Fruit fly (Drosophila melanogaster) whole organism, embryonic: Measurements from ENCODE around the gene CG7320.

Source experiments
- ATbp ChIP-seq: fragments of 200-800 bp; sonication (Bioruptor generic); optimal IDR thresholded peaks from 2 replicates; lab custom pipeline; 2017; ENCODE audit warnings: missing biosample characterization, mild to moderate bottlenecking, missing genetic modification characterization, missing genetic modification reagents
- B-H2 ChIP-seq: fragments of 200-800 bp; sonication (Bioruptor generic); optimal IDR thresholded peaks from 2 replicates; lab custom pipeline; 2018; ENCODE audit warnings: missing biosample characterization, mild to moderate bottlenecking, missing genetic modification characterization
- CG10321 ChIP-seq: fragments of 200-800 bp; sonication (Bioruptor generic); IDR thresholded peaks from 2 replicates; pipeline ENCODE4 v1.3.6; 2022; ENCODE audit warnings: missing biosample characterization, missing genetic modification characterization
- CG11398 ChIP-seq: fragments of 200-800 bp; sonication (Bioruptor generic); optimal IDR thresholded peaks from 2 replicates; lab custom pipeline; 2016; ENCODE audit warnings: missing biosample characterization, missing genetic modification characterization
- CG11504 ChIP-seq: fragments of 200-800 bp; sonication (Bioruptor generic); optimal IDR thresholded peaks from 3 replicates; lab custom pipeline; 2019; ENCODE audit warnings: missing biosample characterization, mild to moderate bottlenecking, missing genetic modification characterization, moderate library complexity
- CG13424 ChIP-seq: fragments of 200-800 bp; sonication (Bioruptor generic); optimal IDR thresholded peaks from 2 replicates; lab custom pipeline; 2019; ENCODE audit warnings: missing biosample characterization, mild to moderate bottlenecking, missing genetic modification characterization, moderate library complexity
- CG16815 ChIP-seq: fragments of 200-800 bp; sonication (Bioruptor generic); optimal IDR thresholded peaks from 3 replicates; lab custom pipeline; 2017; ENCODE audit warnings: missing biosample characterization, mild to moderate bottlenecking, missing genetic modification characterization
- CG18599 ChIP-seq: fragments of 200-800 bp; sonication (Bioruptor generic); optimal IDR thresholded peaks from 3 replicates; lab custom pipeline; 2017; ENCODE audit warnings: missing biosample characterization, missing genetic modification characterization, mild to moderate bottlenecking, moderate library complexity, missing genetic modification reagents
- CG3838 ChIP-seq: fragments of 200-800 bp; sonication (Bioruptor generic); optimal IDR thresholded peaks from 3 replicates; lab custom pipeline; 2016; ENCODE audit warnings: missing biosample characterization, missing genetic modification characterization
- CG42726 ChIP-seq: fragments of 200-800 bp; sonication (Bioruptor generic); IDR thresholded peaks from 2 replicates; pipeline ENCODE4 v1.3.6; 2022; ENCODE audit warnings: missing biosample characterization, missing genetic modification characterization; ENCODE audit not compliant: partially characterized antibody
- CG4707 ChIP-seq: fragments of 200-800 bp; sonication (Bioruptor generic); optimal IDR thresholded peaks from 2 replicates; lab custom pipeline; 2018; ENCODE audit warnings: missing biosample characterization, mild to moderate bottlenecking, missing genetic modification characterization, moderate library complexity
- CG4730 ChIP-seq: fragments of 200-800 bp; sonication (Bioruptor generic); IDR thresholded peaks from 2 replicates; pipeline ENCODE4 v1.3.6; 2022; ENCODE audit warnings: missing biosample characterization, missing genetic modification characterization
- CG9727 ChIP-seq: fragments of 200-800 bp; sonication (Bioruptor generic); optimal IDR thresholded peaks from 3 replicates; lab custom pipeline; 2017; ENCODE audit warnings: missing biosample characterization, mild to moderate bottlenecking, missing genetic modification characterization
- CoRest ChIP-seq: fragments of 200-800 bp; sonication (Bioruptor generic); optimal IDR thresholded peaks from 3 replicates; lab custom pipeline; 2018; ENCODE audit warnings: missing biosample characterization, mild to moderate bottlenecking, missing genetic modification characterization, moderate library complexity
- Hr3 ChIP-seq: fragments of 200-800 bp; sonication (Bioruptor generic); optimal IDR thresholded peaks from 3 replicates; lab custom pipeline; 2016; ENCODE audit warnings: missing biosample characterization, missing genetic modification characterization
- Lpt ChIP-seq: fragments of >200 bp; optimal IDR thresholded peaks from 2 replicates; lab custom pipeline; 2018; ENCODE audit warnings: missing biosample characterization, missing genetic modification characterization
- Max ChIP-seq: fragments of 200-800 bp; sonication (Bioruptor generic); optimal IDR thresholded peaks from 2 replicates; lab custom pipeline; 2016; ENCODE audit warnings: missing biosample characterization, mild to moderate bottlenecking, missing genetic modification characterization
- PHDP ChIP-seq: fragments of 200-800 bp; sonication (Bioruptor generic); optimal IDR thresholded peaks from 3 replicates; lab custom pipeline; 2018; ENCODE audit warnings: missing biosample characterization, mild to moderate bottlenecking, missing genetic modification characterization, moderate library complexity
- Tbp ChIP-seq: fragments of >200 bp; optimal IDR thresholded peaks from 2 replicates; lab custom pipeline; 2018; ENCODE audit warnings: missing biosample characterization, missing genetic modification characterization
- Vsx1 ChIP-seq: fragments of 200-800 bp; sonication (Bioruptor generic); optimal IDR thresholded peaks from 2 replicates; lab custom pipeline; 2017; ENCODE audit warnings: missing biosample characterization, mild to moderate bottlenecking, missing genetic modification characterization, missing genetic modification reagents
- amos ChIP-seq: fragments of 200-800 bp; sonication (Bioruptor generic); IDR thresholded peaks from 2 replicates; pipeline ENCODE4 v1.3.6; 2022; ENCODE audit warnings: missing biosample characterization, missing genetic modification characterization; ENCODE audit not compliant: partially characterized antibody
- bab2 ChIP-seq: fragments of 200-800 bp; sonication (Bioruptor generic); optimal IDR thresholded peaks from 2 replicates; lab custom pipeline; 2016; ENCODE audit warnings: missing biosample characterization, missing genetic modification characterization
- cad ChIP-seq: fragments of >200 bp; optimal IDR thresholded peaks from 2 replicates; lab custom pipeline; 2017; ENCODE audit warnings: missing biosample characterization, missing genetic modification characterization
- chn ChIP-seq: fragments of 200-800 bp; sonication (Bioruptor generic); optimal IDR thresholded peaks from 2 replicates; lab custom pipeline; 2016; ENCODE audit warnings: missing biosample characterization, missing genetic modification characterization
- emc ChIP-seq: fragments of 200-800 bp; sonication (Bioruptor generic); optimal IDR thresholded peaks from 2 replicates; lab custom pipeline; 2016; ENCODE audit warnings: missing biosample characterization, missing genetic modification characterization
- ems ChIP-seq: fragments of 200-800 bp; sonication (Bioruptor generic); optimal IDR thresholded peaks from 3 replicates; lab custom pipeline; 2016; ENCODE audit warnings: missing biosample characterization, missing genetic modification characterization
- ewg ChIP-seq: fragments of 200-800 bp; sonication (Bioruptor generic); optimal IDR thresholded peaks from 3 replicates; lab custom pipeline; 2017; ENCODE audit warnings: mild to moderate bottlenecking, missing biosample characterization, missing genetic modification reagents, missing genetic modification characterization
- grn ChIP-seq: fragments of 200-800 bp; sonication (Bioruptor generic); optimal IDR thresholded peaks from 3 replicates; lab custom pipeline; 2017; ENCODE audit warnings: missing biosample characterization, missing genetic modification characterization
- kni ChIP-seq: fragments of 200-800 bp; sonication (Bioruptor generic); optimal IDR thresholded peaks from 3 replicates; lab custom pipeline; 2017; ENCODE audit warnings: mild to moderate bottlenecking, missing biosample characterization, missing genetic modification reagents, missing genetic modification characterization
- maf-S ChIP-seq: fragments of 200-800 bp; sonication (Bioruptor generic); optimal IDR thresholded peaks from 2 replicates; lab custom pipeline; 2016; ENCODE audit warnings: missing biosample characterization, missing genetic modification characterization
- p53 ChIP-seq: fragments of 200-800 bp; sonication (Bioruptor generic); optimal IDR thresholded peaks from 2 replicates; lab custom pipeline; 2016; ENCODE audit warnings: missing biosample characterization, missing genetic modification characterization
- phol ChIP-seq: fragments of 200-800 bp; sonication (Bioruptor generic); optimal IDR thresholded peaks from 3 replicates; lab custom pipeline; 2018; ENCODE audit warnings: missing biosample characterization, mild to moderate bottlenecking, missing genetic modification characterization, moderate library complexity
- pita ChIP-seq: fragments of 200-800 bp; sonication (Bioruptor generic); optimal IDR thresholded peaks from 2 replicates; lab custom pipeline; 2017; ENCODE audit warnings: missing biosample characterization, mild to moderate bottlenecking, missing genetic modification characterization
- psq ChIP-seq: fragments of 200-800 bp; sonication (Bioruptor generic); optimal IDR thresholded peaks from 2 replicates; lab custom pipeline; 2017; ENCODE audit warnings: missing biosample characterization, missing genetic modification characterization
- pum ChIP-seq: fragments of 200-800 bp; sonication (Bioruptor generic); optimal IDR thresholded peaks from 2 replicates; lab custom pipeline; 2016; ENCODE audit warnings: missing biosample characterization, missing genetic modification characterization
- repo ChIP-seq: fragments of 200-800 bp; sonication (Bioruptor generic); optimal IDR thresholded peaks from 2 replicates; lab custom pipeline; 2016; ENCODE audit warnings: missing biosample characterization, missing genetic modification characterization
- row ChIP-seq: fragments of 200-800 bp; sonication (Bioruptor generic); IDR thresholded peaks from 3 replicates; pipeline ENCODE4 v1.3.6; 2022; ENCODE audit warnings: missing biosample characterization, missing genetic modification characterization
- sc ChIP-seq, 3 experiments: fragments of >200 bp in 2 of 3; fragments of 200-800 bp in 1 of 3; sonication (Bioruptor generic) in 1 of 3; optimal IDR thresholded peaks; 2 replicates in 2 of 3; 3 replicates in 1 of 3; lab custom pipeline; 2017; ENCODE audit warnings: mild to moderate bottlenecking in 1 of 3, missing biosample characterization in 1 of 3, missing genetic modification characterization in 1 of 3, missing genetic modification reagents in 1 of 3
- sima ChIP-seq: fragments of 200-800 bp; sonication (Bioruptor generic); optimal IDR thresholded peaks from 2 replicates; lab custom pipeline; 2016; ENCODE audit warnings: missing biosample characterization, missing genetic modification characterization
- tll ChIP-seq, 2 experiments: fragments of 200-800 bp in 1 of 2; fragments of >200 bp in 1 of 2; sonication (Bioruptor generic) in 1 of 2; optimal IDR thresholded peaks; 2 replicates each; lab custom pipeline; 2017 to 2019; ENCODE audit warnings: missing biosample characterization in 2 of 2, missing genetic modification characterization in 2 of 2, mild to moderate bottlenecking in 1 of 2, moderate library complexity in 1 of 2
- trem ChIP-seq: fragments of 200-800 bp; optimal IDR thresholded peaks from 3 replicates; lab custom pipeline; 2019; ENCODE audit warnings: missing biosample characterization, mild to moderate bottlenecking, missing genetic modification characterization, moderate library complexity
- trh ChIP-seq: fragments of 200-800 bp; sonication (Bioruptor generic); optimal IDR thresholded peaks from 2 replicates; lab custom pipeline; 2016; ENCODE audit warnings: missing biosample characterization, missing genetic modification characterization
- wor ChIP-seq: fragments of 200-800 bp; sonication (Bioruptor generic); IDR thresholded peaks from 2 replicates; pipeline ENCODE4 v1.3.6; 2022; ENCODE audit warnings: missing biosample characterization, missing genetic modification characterization
- zen2 ChIP-seq: fragments of 200-800 bp; sonication (Bioruptor generic); IDR thresholded peaks from 3 replicates; pipeline ENCODE4 v1.3.6; 2022; ENCODE audit warnings: missing biosample characterization, missing genetic modification characterization; ENCODE audit not compliant: partially characterized antibody
- zfh1 ChIP-seq: fragments of 200-800 bp; sonication (Bioruptor generic); IDR thresholded peaks from 3 replicates; pipeline ENCODE4 v1.3.6; 2022; ENCODE audit warnings: missing biosample characterization, missing genetic modification characterization

Gene CG7320

DNA sequence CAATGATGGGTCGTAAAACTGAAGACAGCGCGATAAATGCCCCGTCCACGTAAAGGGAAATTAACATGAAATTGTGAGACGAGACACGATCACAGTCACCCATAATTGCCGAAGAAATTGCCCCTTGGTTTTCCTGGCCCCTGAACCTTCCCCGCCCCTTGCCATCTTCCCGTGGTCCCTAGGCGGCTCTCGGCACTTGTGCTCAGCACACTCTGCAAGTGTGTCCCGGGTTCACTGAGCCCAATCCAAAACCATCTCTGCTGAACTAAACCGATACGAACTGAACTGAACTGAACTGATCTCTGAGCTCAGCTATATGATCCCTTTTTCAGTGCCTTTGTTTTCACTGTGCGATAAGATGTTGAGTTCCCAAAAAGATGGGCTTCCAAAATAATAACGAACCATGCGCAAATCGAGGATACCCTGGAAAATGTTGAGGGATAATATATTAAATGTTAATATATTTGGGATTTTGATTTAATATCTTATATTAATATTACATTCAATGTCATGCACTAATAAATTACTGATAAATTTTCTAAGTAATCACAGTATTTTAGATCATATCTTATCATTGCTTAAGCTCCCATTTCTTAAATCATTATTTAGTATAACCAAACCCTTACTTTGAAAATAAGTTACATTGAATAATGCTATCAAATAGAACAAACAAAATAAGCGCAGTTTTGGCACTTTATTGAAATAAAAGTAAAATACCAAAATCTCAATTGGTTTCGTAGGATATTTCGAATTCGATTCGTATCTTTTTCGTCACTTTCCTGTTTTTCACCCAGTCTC, 23.5 kb downstream of the CG7320 start (continued):
- TF ChIP-seq zfh1 (0 out of 3 replicates have a peak, but pooled peaks have one; percentile 31), psq (GFP tag; lab: Kevin White, UChicago) (no peak), CG3838 (no peak), CG16815 (GFP tag; lab: Kevin White, UChicago) (peak; percentile 51), CoRest (tag; lab: Kevin White, UChicago) (peak; percentile 33), CG9727 (GFP tag; lab: Kevin White, UChicago) (peak; percentile 83), trem (tag; lab: Kevin White, UChicago) (peak; percentile 3), kni (peak; percentile 53), row (GFP tag; lab: Robert Waterston, UW) (peak; percentile 54; the same call in 2 of the 3 replicates), Hr3 (GFP tag; lab: Kevin White, UChicago) (peak; percentile 9), phol (tag; lab: Kevin White, UChicago) (peak; percentile 49)
- TF ChIP-seq, all 482 proteins: peak for 49

DNA sequence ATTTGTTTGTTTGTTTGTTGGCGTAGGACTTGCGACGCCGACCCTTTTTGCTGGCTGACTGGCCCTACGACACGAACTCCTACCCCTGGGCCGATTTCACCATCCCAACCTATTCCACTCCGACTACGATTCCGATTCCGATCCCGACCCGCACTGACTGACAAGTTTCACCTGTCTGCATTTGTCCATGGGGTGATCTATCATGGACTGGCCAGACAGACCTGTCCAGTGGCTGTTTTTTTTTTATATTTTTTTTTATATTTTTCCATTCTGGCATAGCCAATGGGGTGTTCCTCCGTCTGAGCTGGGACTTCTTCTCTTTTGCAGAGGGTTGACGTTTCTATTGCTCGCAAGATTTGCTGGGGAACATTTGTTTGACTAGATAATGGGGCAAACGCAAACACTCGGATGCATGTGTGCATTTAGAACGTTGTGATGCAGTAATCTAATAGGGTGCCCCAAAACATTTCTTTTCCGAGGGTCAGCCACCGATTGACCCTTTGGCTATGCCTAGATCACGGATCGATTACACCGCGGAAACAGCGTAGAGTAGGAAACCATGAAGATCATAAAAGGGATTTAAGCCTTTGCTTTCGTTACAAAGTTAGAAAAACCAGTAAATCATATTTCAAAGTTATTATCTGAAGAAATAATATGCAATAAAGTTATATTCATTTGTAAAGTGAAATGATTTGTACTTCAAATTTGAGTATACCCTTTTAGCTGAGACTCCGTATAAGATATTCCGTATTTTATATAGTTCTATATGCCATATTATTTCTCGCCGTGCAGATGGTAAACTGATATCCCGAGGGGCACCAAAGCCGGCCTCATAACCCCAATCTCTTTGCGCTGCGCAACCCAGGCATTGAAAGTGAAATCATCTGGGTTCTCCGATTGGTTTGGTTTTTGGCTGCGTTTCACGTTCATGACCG, 24.4 kb downstream of the CG7320 start:
- TF ChIP-seq ATbp (GFP tag; lab: Kevin White, UChicago) (peak; percentile 44), ewg (GFP tag; lab: Kevin White, UChicago) (peak; percentile 33), repo (GFP tag; lab: Kevin White, UChicago) (no peak), pita (GFP tag; lab: Kevin White, UChicago) (no peak), pum (GFP tag; lab: Kevin White, UChicago) (peak; percentile 45), CG13424 (tag; lab: Kevin White, UChicago) (peak; percentile 56), B-H2 (GFP tag; lab: Kevin White, UChicago) (no peak), CG42726 (GFP tag; lab: Robert Waterston, UW) (no peak), CG4707 (no peak), CG18599 (no peak), sc (optimal IDR thresholded peaks at IDR 0.05; lab: Kevin White, UChicago) (no peak), sc (GFP tag; optimal IDR thresholded peaks at IDR 0.05; lab: Kevin White, UChicago) (peak; percentile 68), CG11398 (GFP tag; lab: Kevin White, UChicago) (no peak), chn (GFP tag; lab: Kevin White, UChicago) (peak; percentile 16), cad (no peak), CG4730 (GFP tag; lab: Robert Waterston, UW) (no peak), PHDP (peak; percentile 48), trh (GFP tag; lab: Kevin White, UChicago) (no peak), bab2 (peak; percentile 2), p53 (GFP tag; lab: Kevin White, UChicago) (no peak), wor (GFP tag; lab: Robert Waterston, UW) (no peak), Tbp (GFP tag; lab: Kevin White, UChicago) (no peak), ems (peak; percentile 14), Lpt (GFP tag; lab: Kevin White, UChicago) (no peak), amos (no peak), zen2 (GFP tag; lab: Robert Waterston, UW) (no peak), maf-S (GFP tag; lab: Kevin White, UChicago) (no peak), tll (GFP tag; optimal IDR thresholded peaks at IDR 0.05; lab: Kevin White, UChicago) (no peak), Max (GFP tag; lab: Kevin White, UChicago) (no peak), grn (GFP tag; lab: Kevin White, UChicago) (peak; percentile 94), emc (GFP tag; lab: Kevin White, UChicago) (no peak), sima (GFP tag; lab: Kevin White, UChicago) (no peak), CG11504 (tag; lab: Kevin White, UChicago) (peak; percentile 40), CG10321 (no peak), Vsx1 (GFP tag; lab: Kevin White, UChicago) (no peak)
